Fruit fly (Drosophila melanogaster): ENCODE measurements around the gene COX7A.

DNA sequence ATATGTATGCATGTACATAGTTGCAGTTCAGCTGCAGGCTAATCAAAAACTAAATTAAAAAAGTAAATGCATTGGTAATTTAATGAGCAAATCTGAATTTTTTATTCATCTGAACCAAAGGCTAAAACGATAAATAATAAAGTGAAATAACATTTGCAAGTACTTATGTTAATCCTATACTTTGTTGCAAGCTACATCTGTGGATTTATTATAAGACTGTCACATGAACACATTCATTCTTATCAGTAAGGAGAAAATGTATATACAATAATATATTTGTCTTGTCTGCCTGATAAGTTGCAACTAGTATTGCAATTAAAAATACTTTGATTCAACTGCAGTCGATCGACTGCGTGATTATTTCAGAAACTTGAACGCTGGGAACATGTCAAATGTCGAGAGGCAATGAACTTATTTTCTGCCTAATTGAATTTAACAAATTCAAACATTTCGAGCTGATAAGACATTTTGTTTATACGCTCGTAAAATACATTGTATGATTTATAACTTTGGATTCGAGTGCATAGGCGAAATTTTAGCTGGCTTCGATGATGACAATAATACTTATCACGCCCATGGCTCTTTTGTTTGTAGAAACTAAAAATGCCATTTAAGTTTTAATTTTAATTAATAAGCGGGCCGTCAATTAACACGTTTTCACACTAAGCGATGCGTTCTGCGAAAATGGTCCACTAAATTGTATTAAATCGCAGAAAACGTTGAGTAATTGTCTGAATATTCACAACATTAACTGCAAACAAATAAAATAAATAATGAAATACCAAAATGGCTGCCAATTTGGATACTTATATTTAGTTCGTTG lies 12.7 kb downstream of the COX7A start:
- TF ChIP-seq CG8478 (optimal IDR thresholded peaks at IDR 0.05), result no peak
- no peak for TF ChIP-seq CTCF (optimal IDR thresholded peaks at IDR 0.05)
